Worm (Caenorhabditis elegans) whole organism, L4 larva: ENCODE data around the gene F19G12.1.
A peak's percentile ranks its signal among the peaks of the same experiment; 100 is the strongest.

ENCODE experiments used
- F37D6.2 ChIP-seq: sonication (generic microtip); optimal IDR thresholded peaks from 2 replicates; lab custom pipeline; 2016; ENCODE audit warnings: mild to moderate bottlenecking, missing genetic modification characterization, missing compliant biosample characterization
- T26A8.4 ChIP-seq: fragments of 200-800 bp; sonication (Bioruptor generic); IDR thresholded peaks from 2 replicates; pipeline ENCODE4 v1.3.6; 2022; ENCODE audit warnings: missing genetic modification characterization, missing compliant biosample characterization
- Y105C5A.15 ChIP-seq: fragments of 200-800 bp; sonication (Bioruptor generic); IDR thresholded peaks from 2 replicates; pipeline ENCODE4 v1.3.6; 2022; ENCODE audit warnings: missing genetic modification characterization, missing compliant biosample characterization
- attf-4 ChIP-seq: sonication (generic microtip); optimal IDR thresholded peaks from 3 replicates; lab custom pipeline; 2017; ENCODE audit warnings: missing biosample characterization, missing genetic modification characterization
- ceh-32 ChIP-seq: sonication (generic microtip); optimal IDR thresholded peaks from 2 replicates; lab custom pipeline; 2016; ENCODE audit warnings: mild to moderate bottlenecking, missing genetic modification characterization, missing compliant biosample characterization; ENCODE audit not compliant: poor library complexity
- ceh-62 ChIP-seq: sonication (generic microtip); optimal IDR thresholded peaks from 2 replicates; lab custom pipeline; 2017; ENCODE audit warnings: missing biosample characterization, missing genetic modification characterization
- ceh-82 ChIP-seq: sonication (generic microtip); optimal IDR thresholded peaks from 2 replicates; lab custom pipeline; 2017; ENCODE audit warnings: missing biosample characterization, missing genetic modification characterization
- dmd-6 ChIP-seq: fragments of 200-800 bp; sonication (Bioruptor generic); IDR thresholded peaks from 2 replicates; pipeline ENCODE4 v1.3.6; 2022; ENCODE audit warnings: missing genetic modification reagents, missing genetic modification characterization, missing compliant biosample characterization
- dmd-8 ChIP-seq: fragments of 200-800 bp; sonication (Bioruptor generic); IDR thresholded peaks from 2 replicates; pipeline ENCODE4 v1.3.6; 2022; ENCODE audit warnings: missing genetic modification characterization, missing compliant biosample characterization
- duxl-1 ChIP-seq: sonication (generic microtip); optimal IDR thresholded peaks from 2 replicates; lab custom pipeline; 2016; ENCODE audit warnings: mild to moderate bottlenecking, missing genetic modification characterization, moderate library complexity, missing compliant biosample characterization; ENCODE audit not compliant: poor library complexity
- egl-27 ChIP-seq: sonication (generic microtip); optimal IDR thresholded peaks from 3 replicates; lab custom pipeline; 2017; ENCODE audit warnings: missing biosample characterization, missing genetic modification reagents, missing genetic modification characterization
- egl-43 ChIP-seq: fragments of 200-800 bp; sonication (Bioruptor generic); IDR thresholded peaks from 2 replicates; pipeline ENCODE4 v1.3.6; 2022; ENCODE audit warnings: missing genetic modification reagents, missing genetic modification characterization, missing compliant biosample characterization
- fkh-10 ChIP-seq: fragments of 150-350 bp; optimal IDR thresholded peaks from 2 replicates; lab custom pipeline; 2014; ENCODE audit warnings: missing biosample characterization, missing genetic modification reagents, missing genetic modification characterization
- gei-8 ChIP-seq: fragments of 200-800 bp; sonication (Bioruptor generic); optimal IDR thresholded peaks from 2 replicates; lab custom pipeline; 2018; ENCODE audit warnings: mild to moderate bottlenecking, missing genetic modification characterization, missing compliant biosample characterization
- hlh-30 ChIP-seq: sonication (generic microtip); optimal IDR thresholded peaks from 2 replicates; lab custom pipeline; 2017; ENCODE audit warnings: antibody characterized with exemption, mild to moderate bottlenecking, missing genetic modification characterization, missing compliant biosample characterization; ENCODE audit not compliant: insufficient read depth
- hmg-1.1 ChIP-seq: fragments of 200-800 bp; sonication (Bioruptor generic); IDR thresholded peaks from 2 replicates; pipeline ENCODE4 v1.3.6; 2022; ENCODE audit warnings: missing genetic modification reagents, missing genetic modification characterization, missing compliant biosample characterization
- lin-15B ChIP-seq: fragments of 150-350 bp; sonication (generic microtip); optimal IDR thresholded peaks from 3 replicates; lab custom pipeline; 2014; ENCODE audit warnings: missing biosample characterization, missing genetic modification characterization
- lin-29 ChIP-seq: fragments of 200-800 bp; sonication (Bioruptor generic); IDR thresholded peaks from 2 replicates; pipeline ENCODE4 v1.3.6; 2022; ENCODE audit warnings: missing genetic modification reagents, missing genetic modification characterization, missing compliant biosample characterization
- lir-3 ChIP-seq: sonication (generic microtip); optimal IDR thresholded peaks from 2 replicates; lab custom pipeline; 2016; ENCODE audit warnings: mild to moderate bottlenecking, missing genetic modification characterization, missing compliant biosample characterization
- lsy-2 ChIP-seq, 2 experiments: fragments of 150-350 bp in 1 of 2; sonication (generic microtip) in 1 of 2; optimal IDR thresholded peaks; 2 replicates each; lab custom pipeline; 2014 to 2017; ENCODE audit warnings: missing biosample characterization in 2 of 2, missing genetic modification characterization in 2 of 2
- mdl-1 ChIP-seq, 2 experiments: fragments of 150-350 bp in 1 of 2; sonication (generic microtip) in 1 of 2; optimal IDR thresholded peaks; 2 replicates each; lab custom pipeline; 2014 to 2017; ENCODE audit warnings: missing biosample characterization in 2 of 2, missing genetic modification characterization in 2 of 2
- mep-1 ChIP-seq: fragments of 150-350 bp; sonication (generic microtip); optimal IDR thresholded peaks from 3 replicates; lab custom pipeline; 2014; ENCODE audit warnings: missing biosample characterization, missing genetic modification characterization
- mes-2 ChIP-seq: sonication (generic microtip); optimal IDR thresholded peaks from 2 replicates; lab custom pipeline; 2016; ENCODE audit warnings: missing genotype, mild to moderate bottlenecking, missing genetic modification characterization, missing compliant biosample characterization; ENCODE audit not compliant: poor library complexity, severe bottlenecking
- nhr-111 ChIP-seq: fragments of 200-800 bp; sonication (Bioruptor generic); optimal IDR thresholded peaks from 2 replicates; lab custom pipeline; 2018; ENCODE audit warnings: mild to moderate bottlenecking, missing genetic modification characterization, missing compliant biosample characterization
- nhr-25 ChIP-seq: sonication (generic microtip); optimal IDR thresholded peaks from 2 replicates; lab custom pipeline; 2017; ENCODE audit warnings: missing genetic modification characterization, mild to moderate bottlenecking, missing compliant biosample characterization, antibody characterized with exemption, moderate library complexity, borderline replicate concordance; ENCODE audit not compliant: insufficient read depth
- nhr-42 ChIP-seq: fragments of 200-800 bp; sonication (Bioruptor generic); IDR thresholded peaks from 2 replicates; pipeline ENCODE4 v1.3.6; 2022; ENCODE audit warnings: missing genetic modification characterization, missing compliant biosample characterization
- nhr-48 ChIP-seq: sonication (generic microtip); optimal IDR thresholded peaks from 2 replicates; lab custom pipeline; 2016; ENCODE audit warnings: mild to moderate bottlenecking, missing genetic modification characterization, missing compliant biosample characterization
- nhr-76 ChIP-seq: fragments of 150-350 bp; optimal IDR thresholded peaks from 2 replicates; lab custom pipeline; 2014; ENCODE audit warnings: missing biosample characterization, missing genetic modification characterization
- rbr-2 ChIP-seq: sonication (generic microtip); optimal IDR thresholded peaks from 2 replicates; lab custom pipeline; 2016; ENCODE audit warnings: missing genotype, missing genetic modification characterization, missing compliant biosample characterization
- sdz-12 ChIP-seq: fragments of 200-800 bp; sonication (Bioruptor generic); optimal IDR thresholded peaks from 2 replicates; lab custom pipeline; 2018; ENCODE audit warnings: mild to moderate bottlenecking, missing genetic modification characterization, missing compliant biosample characterization
- snpc-4 ChIP-seq: fragments of 150-350 bp; optimal IDR thresholded peaks from 2 replicates; lab custom pipeline; 2014; ENCODE audit warnings: missing biosample characterization, missing genetic modification characterization
- unc-62 ChIP-seq, 3 experiments: fragments of 150-350 bp in 1 of 3; sonication (generic microtip); optimal IDR thresholded peaks in 2 of 3; peaks in 1 of 3; 1 replicate in 1 of 3; 2 replicates in 2 of 3; lab custom pipeline; 2014 to 2017; ENCODE audit warnings: missing biosample characterization in 3 of 3, missing genetic modification characterization in 3 of 3, missing genetic modification reagents in 3 of 3, missing genotype in 1 of 3
- vab-7 ChIP-seq: fragments of 200-800 bp; sonication (Bioruptor generic); IDR thresholded peaks from 2 replicates; pipeline ENCODE4 v1.3.6; 2022; ENCODE audit warnings: missing genetic modification reagents, missing genetic modification characterization, missing compliant biosample characterization
- zip-2 ChIP-seq: fragments of 150-350 bp; optimal IDR thresholded peaks from 2 replicates; lab custom pipeline; 2014; ENCODE audit warnings: missing biosample characterization, missing genetic modification characterization

The F19G12.1 gene

DNA sequence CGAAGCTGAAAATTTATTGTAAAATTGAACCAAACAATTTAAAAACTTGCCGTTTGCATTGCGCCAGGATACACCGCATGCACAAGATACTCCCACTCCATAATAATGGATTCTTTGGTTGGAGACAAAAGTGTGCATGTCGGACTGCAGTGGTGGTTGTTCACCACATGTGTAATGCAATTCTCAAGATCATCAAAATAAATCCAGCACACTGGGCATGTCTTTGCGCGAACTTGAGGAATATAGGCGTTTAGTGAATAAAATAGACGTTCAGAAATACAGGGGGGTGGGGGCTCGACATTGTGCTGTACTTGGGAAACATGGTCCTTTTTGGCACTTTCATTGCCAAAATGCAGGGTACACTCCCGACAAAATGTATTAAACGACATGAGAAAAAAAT is 4.4 kb upstream of the F19G12.1 start, which contains the start of gene F19G12.11:
F19G12.11 (minus strand) TSS at position 101 of the 400 bp plus-strand sequence.
- no peak for TF ChIP-seq dmd-8 (GFP tag; lab: Robert Waterston, UW)
- no peak for TF ChIP-seq attf-4 (tag; lab: Kevin White, UChicago)
- TF ChIP-seq mes-2 (tag; lab: Kevin White, UChicago), result no peak
- no peak for TF ChIP-seq gei-8
- no peak for TF ChIP-seq nhr-25 (tag; lab: Kevin White, UChicago)
- TF ChIP-seq lin-15B (tag; lab: Kevin White, UChicago), result no peak
- TF ChIP-seq nhr-42 (GFP tag; lab: Robert Waterston, UW), result no peak
- no peak for TF ChIP-seq lir-3 (tag; lab: Kevin White, UChicago)
- no peak for TF ChIP-seq nhr-76 (tag; lab: Kevin White, UChicago)
- no peak for TF ChIP-seq snpc-4 (tag; lab: Kevin White, UChicago)
- no peak for TF ChIP-seq mep-1 (tag; lab: Kevin White, UChicago)
- TF ChIP-seq hmg-1.1 (GFP tag; lab: Robert Waterston, UW), result no peak
- no peak for TF ChIP-seq ceh-32 (tag; lab: Kevin White, UChicago)
- no peak for TF ChIP-seq sdz-12 (GFP tag; lab: Kevin White, UChicago)
- no peak for TF ChIP-seq ceh-82 (tag; lab: Kevin White, UChicago)
- TF ChIP-seq nhr-111, result no peak
- no peak for TF ChIP-seq egl-27 (tag; lab: Kevin White, UChicago)

DNA sequence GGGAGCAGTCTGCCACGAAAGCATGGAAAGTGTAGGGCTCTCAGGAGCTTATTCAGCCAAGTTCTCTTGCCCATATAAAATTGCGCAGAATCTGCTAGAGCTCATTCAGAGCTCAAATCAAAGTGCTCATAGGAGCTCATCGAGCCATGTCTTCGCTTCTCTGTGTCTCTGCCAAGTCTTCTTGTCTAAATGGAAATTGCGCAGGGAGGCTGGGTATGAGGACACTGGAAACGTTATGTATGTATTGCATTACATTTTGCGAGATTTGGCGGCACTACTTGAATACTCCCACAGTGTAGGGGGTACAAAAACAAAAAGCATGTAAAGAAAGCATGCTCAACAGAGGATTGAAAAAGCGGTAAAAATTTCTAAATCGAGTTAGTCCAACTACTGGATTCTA is 6.3 kb downstream of the F19G12.1 start:
- TF ChIP-seq lsy-2 (tag; optimal IDR thresholded peaks at IDR 0.05; lab: Kevin White, UChicago) (peak in 1 of 2 experiments; percentile 14), fkh-10 (GFP tag; lab: Kevin White, UChicago) (peak; percentile 40), duxl-1 (tag; lab: Kevin White, UChicago) (no peak), mes-2 (tag; lab: Kevin White, UChicago) (peak; percentile 46), T26A8.4 (no peak), nhr-42 (GFP tag; lab: Robert Waterston, UW) (no peak), unc-62 (GFP tag; optimal IDR thresholded peaks at IDR 0.05 in 1 of 2; lab: Kevin White, UChicago) (peak in 1 of 2 experiments; percentile 56), unc-62 (tag; optimal IDR thresholded peaks at IDR 0.05; lab: Kevin White, UChicago) (no peak), lin-29 (GFP tag; lab: Robert Waterston, UW) (no peak), egl-43 (GFP tag; lab: Robert Waterston, UW) (0 out of 2 replicates have a peak, but pooled peaks have one; percentile 54), ceh-62 (no peak), hmg-1.1 (GFP tag; lab: Robert Waterston, UW) (peak; percentile 32; the same call in 1 of the 2 replicates), F37D6.2 (tag; lab: Kevin White, UChicago) (peak; percentile 32), mep-1 (tag; lab: Kevin White, UChicago) (peak; percentile 3), nhr-48 (tag; lab: Kevin White, UChicago) (no peak)

DNA sequence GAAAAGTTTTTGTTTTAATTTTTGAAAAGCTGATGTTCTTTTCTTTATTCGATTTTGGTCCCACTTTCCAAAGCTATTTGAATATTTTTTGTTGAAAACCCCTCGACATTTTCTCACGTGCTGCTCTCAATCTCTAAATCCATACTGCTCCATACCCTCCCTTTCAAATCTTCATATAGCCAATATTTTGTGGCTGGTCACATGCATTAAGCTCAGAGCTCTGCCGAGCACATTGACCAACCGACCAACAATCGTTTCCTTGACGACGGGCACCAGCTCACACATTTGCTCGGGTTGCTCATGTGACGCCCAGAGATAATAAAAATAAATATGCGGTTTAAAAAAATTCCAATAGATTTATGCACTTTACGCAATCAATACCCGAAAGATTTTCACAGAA is 8.1 kb downstream of the F19G12.1 start:
- TF ChIP-seq zip-2 (tag; lab: Kevin White, UChicago), result no peak
- TF ChIP-seq F37D6.2 (tag; lab: Kevin White, UChicago), result peak; percentile 69
- TF ChIP-seq rbr-2 (tag; lab: Kevin White, UChicago), result peak; percentile 30
- TF ChIP-seq hlh-30 (tag; lab: Kevin White, UChicago), result peak; percentile 52
- 0 out of 2 replicates have a peak, but pooled peaks have one; percentile 25 for TF ChIP-seq hmg-1.1 (GFP tag; lab: Robert Waterston, UW)
- TF ChIP-seq mdl-1 (tag; optimal IDR thresholded peaks at IDR 0.05; lab: Kevin White, UChicago), result peak in 1 of 2 experiments; percentile 53
- no peak for TF ChIP-seq dmd-6 (GFP tag; lab: Robert Waterston, UW)
- TF ChIP-seq mep-1 (tag; lab: Kevin White, UChicago), result peak; percentile 28
- TF ChIP-seq vab-7 (GFP tag; lab: Robert Waterston, UW), result 0 out of 2 replicates have a peak, but pooled peaks have one; percentile 33
- 0 out of 2 replicates have a peak, but pooled peaks have one; percentile 22 for TF ChIP-seq Y105C5A.15 (GFP tag; lab: Robert Waterston, UW)
- peak; percentile 32 for TF ChIP-seq mes-2 (tag; lab: Kevin White, UChicago)
- TF ChIP-seq, all 104 proteins: peak for 9
